Fruit fly (Drosophila melanogaster): ENCODE measurements around the gene CG45065.

- TF ChIP-seq ttk (optimal IDR thresholded peaks at IDR 0.05) (no peak), h (optimal IDR thresholded peaks at IDR 0.05) (no peak), psq (optimal IDR thresholded peaks at IDR 0.05) (no peak), Myc (optimal IDR thresholded peaks at IDR 0.05) (no peak), Sin3A (optimal IDR thresholded peaks at IDR 0.05) (no peak), insv (optimal IDR thresholded peaks at IDR 0.05) (no peak)
Measured at dm6 chrX:14853153-14853672, 29.2 kb downstream of the CG45065 start, which contains the start of gene CG9521.

All from Kc167 (cell line).